Fruit fly (Drosophila melanogaster): ENCODE results near the gene Pus10.

The Pus10 gene

dm6 chr2L:117750-118149 lies 37.4 kb downstream of the Pus10 start (continued):
- TF ChIP-seq CG8290 (GFP tag; optimal IDR thresholded peaks at IDR 0.05) (no peak), CG8290 (tag; optimal IDR thresholded peaks at IDR 0.05) (peak in 1 of 2 experiments; percentile 73), CG34376 (GFP tag; optimal IDR thresholded peaks at IDR 0.05) (peak; percentile 16), Hr78 (GFP tag; optimal IDR thresholded peaks at IDR 0.05) (no peak), Sox100B (GFP tag; optimal IDR thresholded peaks at IDR 0.05) (peak; percentile 38), CTCF (GFP tag; optimal IDR thresholded peaks at IDR 0.05) (peak; percentile 16), CG14050 (GFP tag; IDR thresholded peaks at IDR 0.05) (no peak), CG13296 (GFP tag; optimal IDR thresholded peaks at IDR 0.05) (peak; percentile 67), tgo (GFP tag; IDR thresholded peaks at IDR 0.05) (no peak), Oli (tag; optimal IDR thresholded peaks at IDR 0.05) (no peak), C15 (GFP tag; IDR thresholded peaks at IDR 0.05) (no peak), Fer1 (GFP tag; optimal IDR thresholded peaks at IDR 0.05) (peak; percentile 75), ftz-f1 (GFP tag; optimal IDR thresholded peaks at IDR 0.05) (no peak), CG4707 (GFP tag; optimal IDR thresholded peaks at IDR 0.05) (peak; percentile 22), HLH54F (GFP tag; optimal IDR thresholded peaks at IDR 0.05) (no peak), mirr (GFP tag; optimal IDR thresholded peaks at IDR 0.05) (peak; percentile 70), sob (GFP tag; IDR thresholded peaks at IDR 0.05) (peak; percentile 62; the same call in 1 of the 2 replicates), CG17802 (tag; optimal IDR thresholded peaks at IDR 0.05) (no peak), Rfx (GFP tag; IDR thresholded peaks at IDR 0.05) (peak; percentile 40; the same call in 1 of the 2 replicates), Atf6 (GFP tag; IDR thresholded peaks at IDR 0.05) (0 out of 2 replicates have a peak, but pooled peaks have one; percentile 36), CG1602 (GFP tag; optimal IDR thresholded peaks at IDR 0.05) (no peak), CG5180 (GFP tag; optimal IDR thresholded peaks at IDR 0.05) (peak; percentile 40), YL-1 (GFP tag; optimal IDR thresholded peaks at IDR 0.05) (no peak), CG14014 (GFP tag; IDR thresholded peaks at IDR 0.05) (peak; percentile 62; the same call in 1 of the 2 replicates), disco-r (GFP tag; optimal IDR thresholded peaks at IDR 0.05) (no peak), HLHmδ (GFP tag; optimal IDR thresholded peaks at IDR 0.05) (peak; percentile 63), Med (GFP tag) (peak; percentile 85), Dbx (GFP tag; IDR thresholded peaks at IDR 0.05) (0 out of 3 replicates have a peak, but pooled peaks have one; percentile 41), CG18262 (tag; optimal IDR thresholded peaks at IDR 0.05) (no peak), sug (tag; optimal IDR thresholded peaks at IDR 0.05) (no peak), pita (GFP tag; optimal IDR thresholded peaks at IDR 0.05) (no peak), sna (GFP tag; IDR thresholded peaks at IDR 0.05; ENCODE audit: partially characterized antibody) (no peak), CG6813 (GFP tag; optimal IDR thresholded peaks at IDR 0.05) (peak; percentile 44), CG10209 (GFP tag; optimal IDR thresholded peaks at IDR 0.05) (peak; percentile 19), toy (GFP tag; IDR thresholded peaks at IDR 0.05) (no peak), twi (tag; optimal IDR thresholded peaks at IDR 0.05) (no peak), CG11247 (GFP tag; IDR thresholded peaks at IDR 0.05) (0 out of 2 replicates have a peak, but pooled peaks have one; percentile 5), E2f1 (GFP tag; IDR thresholded peaks at IDR 0.05) (peak; percentile 38; the same call in 1 of the 2 replicates), chn (GFP tag; optimal IDR thresholded peaks at IDR 0.05) (no peak), ato (GFP tag; IDR thresholded peaks at IDR 0.05; ENCODE audit: partially characterized antibody) (no peak), CG17385 (GFP tag; optimal IDR thresholded peaks at IDR 0.05) (peak; percentile 4), CkIIα-i1 (GFP tag; IDR thresholded peaks at IDR 0.05) (no peak), PHDP (tag; optimal IDR thresholded peaks at IDR 0.05) (peak; percentile 27), crp (GFP tag; optimal IDR thresholded peaks at IDR 0.05) (no peak), Adf1 (GFP tag; IDR thresholded peaks at IDR 0.05) (no peak), CG7987 (GFP tag; optimal IDR thresholded peaks at IDR 0.05) (peak; percentile 53), CG34422 (GFP tag; IDR thresholded peaks at IDR 0.05) (no peak), Xrp1 (GFP tag; IDR thresholded peaks at IDR 0.05) (no peak), Meics (GFP tag; optimal IDR thresholded peaks at IDR 0.05) (peak; percentile 32), Fer3 (tag; optimal IDR thresholded peaks at IDR 0.05) (peak; percentile 35), ssp (GFP tag; IDR thresholded peaks at IDR 0.05) (no peak)

Measured in whole organism, embryonic.